Worm (Caenorhabditis elegans) whole organism, L2 larva: Measurements from ENCODE around the gene F08G2.8.

Experiments used
- ceh-16 ChIP-seq: fragments of 150-350 bp; optimal IDR thresholded peaks from 2 replicates; lab custom pipeline; 2014; ENCODE audit warnings: missing biosample characterization, missing genetic modification characterization
- ceh-82 ChIP-seq: fragments of 150-350 bp; optimal IDR thresholded peaks from 2 replicates; lab custom pipeline; 2014; ENCODE audit warnings: missing biosample characterization, missing genetic modification characterization
- elt-1 ChIP-seq: fragments of 150-350 bp; optimal IDR thresholded peaks from 2 replicates; lab custom pipeline; 2014; ENCODE audit warnings: missing biosample characterization, missing genetic modification characterization
- elt-3 ChIP-seq: sonication (generic microtip); optimal IDR thresholded peaks from 2 replicates; lab custom pipeline; 2017; ENCODE audit warnings: missing biosample characterization, missing genetic modification characterization
- mdl-1 ChIP-seq, 2 experiments: fragments of 150-350 bp in 1 of 2; sonication (generic microtip) in 1 of 2; optimal IDR thresholded peaks; 2 replicates each; lab custom pipeline; 2017; ENCODE audit warnings: missing biosample characterization in 2 of 2, missing genetic modification characterization in 2 of 2
- nhr-11 ChIP-seq: fragments of 150-350 bp; optimal IDR thresholded peaks from 2 replicates; lab custom pipeline; 2014; ENCODE audit warnings: missing biosample characterization, missing genetic modification characterization
- nhr-23 ChIP-seq: fragments of 150-350 bp; optimal IDR thresholded peaks from 2 replicates; lab custom pipeline; 2014; ENCODE audit warnings: missing biosample characterization, missing genetic modification reagents, missing genetic modification characterization
- snpc-4 ChIP-seq: fragments of 150-350 bp; optimal IDR thresholded peaks from 2 replicates; lab custom pipeline; 2014; ENCODE audit warnings: missing biosample characterization, missing genetic modification characterization

ce11 chrII:13838403-13838802 lies 13.7 kb upstream of the F08G2.8 start:
- TF ChIP-seq nhr-11 (no peak), elt-1 (no peak), snpc-4 (tag; lab: Kevin White, UChicago) (no peak), nhr-23 (no peak), ceh-16 (tag; lab: Kevin White, UChicago) (no peak), elt-3 (tag; lab: Kevin White, UChicago) (no peak), mdl-1 (tag; optimal IDR thresholded peaks at IDR 0.05; lab: Kevin White, UChicago) (no peak), ceh-82 (tag; lab: Kevin White, UChicago) (no peak)
